Fruit fly (Drosophila melanogaster): ENCODE measurements around the gene JMJD4.

The JMJD4 gene

DNA sequence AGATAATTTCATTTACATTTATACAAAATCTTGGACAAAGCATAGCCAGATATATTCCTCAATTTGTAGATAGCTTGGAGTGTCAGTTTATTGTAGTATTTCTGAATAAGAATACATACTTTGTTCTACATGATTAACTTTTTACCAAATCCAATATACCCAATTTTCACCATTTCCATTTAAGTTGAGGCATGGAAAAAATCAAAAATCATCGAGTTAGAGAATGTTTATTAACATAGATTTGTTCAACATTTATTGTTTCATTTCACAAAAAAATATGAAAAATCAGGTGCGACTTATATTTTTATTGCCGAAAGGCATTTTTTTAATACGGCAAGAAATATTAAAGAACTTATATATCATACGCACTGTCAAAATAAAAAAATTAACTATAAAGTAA, 33.4 kb downstream of the JMJD4 start, which contains the start of gene Grl36b:
Grl36b (minus strand) TSS at position 101 of the 400 bp plus-strand sequence.
- no peak for TF ChIP-seq kay (GFP tag; ENCODE audit: borderline replicate concordance)
- no peak for TF ChIP-seq bab1 (GFP tag; optimal IDR thresholded peaks at IDR 0.05)
- no peak for TF ChIP-seq cic (GFP tag; optimal IDR thresholded peaks at IDR 0.05)

dm6 chr2L:18122920-18123319, 36.2 kb downstream of the JMJD4 start:
- TF ChIP-seq CG7045 (GFP tag; optimal IDR thresholded peaks at IDR 0.05) (no peak), kay (GFP tag; ENCODE audit: borderline replicate concordance) (peak; percentile 76)

dm6 chr2L:18122231-18122551, 36.9 kb downstream of the JMJD4 start:
- no peak for TF ChIP-seq cnc (optimal IDR thresholded peaks at IDR 0.05)
- no peak for TF ChIP-seq Hr96 (GFP tag; optimal IDR thresholded peaks at IDR 0.05)
- no peak for TF ChIP-seq CG33017 (tag; optimal IDR thresholded peaks at IDR 0.05)

- TF ChIP-seq tj (GFP tag; optimal IDR thresholded peaks at IDR 0.05) = peak; percentile 91
- TF ChIP-seq CG14711 (tag; optimal IDR thresholded peaks at IDR 0.05) = peak; percentile 37
- TF ChIP-seq Hr96 (GFP tag; optimal IDR thresholded peaks at IDR 0.05) = peak; percentile 67
- TF ChIP-seq Mnt (GFP tag; optimal IDR thresholded peaks at IDR 0.05) = no peak
- no peak for TF ChIP-seq CG33017 (tag; optimal IDR thresholded peaks at IDR 0.05)
- TF ChIP-seq kay (GFP tag; ENCODE audit: borderline replicate concordance) = no peak
- TF ChIP-seq bab1 (GFP tag; optimal IDR thresholded peaks at IDR 0.05) = peak; percentile 24
- peak; percentile 39 for TF ChIP-seq CG5204 (GFP tag; optimal IDR thresholded peaks at IDR 0.05)
- no peak for TF ChIP-seq CG1620 (GFP tag; optimal IDR thresholded peaks at IDR 0.05)
- TF ChIP-seq cnc (optimal IDR thresholded peaks at IDR 0.05) = no peak
- no peak for TF ChIP-seq Clk (GFP tag; optimal IDR thresholded peaks at IDR 0.05)
- TF ChIP-seq CG7045 (GFP tag; optimal IDR thresholded peaks at IDR 0.05) = peak; percentile 55
- peak; percentile 42 for TF ChIP-seq CG7101 (tag; optimal IDR thresholded peaks at IDR 0.05)
- peak; percentile 46 for TF ChIP-seq CG12768 (GFP tag; optimal IDR thresholded peaks at IDR 0.05)
- TF ChIP-seq CG11617 (GFP tag; optimal IDR thresholded peaks at IDR 0.05) = peak; percentile 54
- TF ChIP-seq pad (GFP tag; optimal IDR thresholded peaks at IDR 0.05) = peak; percentile 58
- no peak for TF ChIP-seq Crg-1 (GFP tag; optimal IDR thresholded peaks at IDR 0.05)
- no peak for TF ChIP-seq ovo (GFP tag; optimal IDR thresholded peaks at IDR 0.05)
- TF ChIP-seq cic (GFP tag; optimal IDR thresholded peaks at IDR 0.05) = no peak
- peak; percentile 36 for TF ChIP-seq toe (GFP tag; optimal IDR thresholded peaks at IDR 0.05)
Observed at dm6 chr2L:18121367-18122230, 37.5 kb downstream of the JMJD4 start.

- TF ChIP-seq toe (GFP tag; optimal IDR thresholded peaks at IDR 0.05) = no peak
- no peak for TF ChIP-seq Clk (GFP tag; optimal IDR thresholded peaks at IDR 0.05)
- peak; percentile 95 for TF ChIP-seq CG14711 (tag; optimal IDR thresholded peaks at IDR 0.05)
- TF ChIP-seq CG1620 (GFP tag; optimal IDR thresholded peaks at IDR 0.05) = peak; percentile 24
- TF ChIP-seq Mnt (GFP tag; optimal IDR thresholded peaks at IDR 0.05) = no peak
- peak; percentile 6 for TF ChIP-seq tj (GFP tag; optimal IDR thresholded peaks at IDR 0.05)
- TF ChIP-seq Hr96 (GFP tag; optimal IDR thresholded peaks at IDR 0.05) = no peak
- TF ChIP-seq CG7101 (tag; optimal IDR thresholded peaks at IDR 0.05) = peak; percentile 40
- TF ChIP-seq CG33017 (tag; optimal IDR thresholded peaks at IDR 0.05) = peak; percentile 29
- TF ChIP-seq pad (GFP tag; optimal IDR thresholded peaks at IDR 0.05) = no peak
- no peak for TF ChIP-seq cic (GFP tag; optimal IDR thresholded peaks at IDR 0.05)
- no peak for TF ChIP-seq cnc (optimal IDR thresholded peaks at IDR 0.05)
- no peak for TF ChIP-seq CG7045 (GFP tag; optimal IDR thresholded peaks at IDR 0.05)
- peak; percentile 61 for TF ChIP-seq bab1 (GFP tag; optimal IDR thresholded peaks at IDR 0.05)
- TF ChIP-seq CG5204 (GFP tag; optimal IDR thresholded peaks at IDR 0.05) = peak; percentile 23
- peak; percentile 33 for TF ChIP-seq CG11617 (GFP tag; optimal IDR thresholded peaks at IDR 0.05)
- TF ChIP-seq ovo (GFP tag; optimal IDR thresholded peaks at IDR 0.05) = no peak
- no peak for TF ChIP-seq Crg-1 (GFP tag; optimal IDR thresholded peaks at IDR 0.05)
- no peak for TF ChIP-seq CG12768 (GFP tag; optimal IDR thresholded peaks at IDR 0.05)
- TF ChIP-seq kay (GFP tag; ENCODE audit: borderline replicate concordance) = no peak
Observed at dm6 chr2L:18119643-18120042, 39.4 kb downstream of the JMJD4 start, which contains the start of gene CG5758. Gene CG5758 (plus strand): TSS chr2L:18119995.

DNA sequence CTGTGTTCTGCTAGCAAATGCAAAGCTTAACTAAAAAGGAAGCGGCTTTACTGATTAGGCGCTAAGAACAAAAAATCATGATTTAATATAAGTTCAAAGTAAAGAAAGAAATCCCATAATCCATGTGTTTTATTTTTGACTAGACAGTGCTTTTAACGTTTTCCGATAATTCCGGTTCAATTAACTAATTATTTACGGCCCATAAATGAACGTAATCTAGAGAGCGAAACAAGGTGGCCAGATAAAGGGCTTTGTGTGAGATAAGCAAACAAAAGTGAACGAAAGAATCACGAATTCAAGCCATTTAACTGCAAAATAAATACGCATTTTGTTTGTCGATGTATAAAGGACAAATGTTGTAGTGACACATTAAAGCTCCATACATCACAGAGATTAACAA, 44.0 kb downstream of the JMJD4 start:
- TF ChIP-seq toe (GFP tag; optimal IDR thresholded peaks at IDR 0.05) (no peak), Hr96 (GFP tag; optimal IDR thresholded peaks at IDR 0.05) (no peak), cic (GFP tag; optimal IDR thresholded peaks at IDR 0.05) (peak; percentile 23), kay (GFP tag; ENCODE audit: borderline replicate concordance) (peak; percentile 45), ovo (GFP tag; optimal IDR thresholded peaks at IDR 0.05) (no peak)

dm6 chr2L:18114176-18114703, 44.8 kb downstream of the JMJD4 start, which contains the start of gene CG15152:
Gene CG15152 (plus strand): TSS chr2L:18114547.
- TF ChIP-seq cic (GFP tag; optimal IDR thresholded peaks at IDR 0.05) (peak; percentile 41), CG33017 (tag; optimal IDR thresholded peaks at IDR 0.05) (no peak), CG1620 (GFP tag; optimal IDR thresholded peaks at IDR 0.05) (no peak)
